Worm (Caenorhabditis elegans) whole organism, L2 larva: ENCODE data around the gene sdz-1.

Source experiments
- Y55F3AM.14 ChIP-seq: fragments of 200-800 bp; sonication (Bioruptor generic); optimal IDR thresholded peaks from 2 replicates; lab custom pipeline; 2018; ENCODE audit warnings: mild to moderate bottlenecking, missing genetic modification characterization, missing compliant biosample characterization
- lin-39 ChIP-seq: fragments of 150-350 bp; optimal IDR thresholded peaks from 2 replicates; lab custom pipeline; 2014; ENCODE audit warnings: missing biosample characterization, missing genetic modification reagents, missing genetic modification characterization
- mdl-1 ChIP-seq, 2 experiments: fragments of 150-350 bp in 1 of 2; sonication (generic microtip) in 1 of 2; optimal IDR thresholded peaks; 2 replicates each; lab custom pipeline; 2017; ENCODE audit warnings: missing biosample characterization in 2 of 2, missing genetic modification characterization in 2 of 2
- nhr-11 ChIP-seq: fragments of 150-350 bp; optimal IDR thresholded peaks from 2 replicates; lab custom pipeline; 2014; ENCODE audit warnings: missing biosample characterization, missing genetic modification characterization
- nhr-25 ChIP-seq: fragments of 150-350 bp; sonication (generic microtip); optimal IDR thresholded peaks from 3 replicates; lab custom pipeline; 2014; ENCODE audit warnings: missing biosample characterization, missing genetic modification characterization
- nhr-6 ChIP-seq: fragments of 150-350 bp; optimal IDR thresholded peaks from 2 replicates; lab custom pipeline; 2014; ENCODE audit warnings: missing biosample characterization, missing genetic modification characterization
- nhr-77 ChIP-seq: fragments of 150-350 bp; optimal IDR thresholded peaks from 2 replicates; lab custom pipeline; 2014; ENCODE audit warnings: missing biosample characterization, missing genetic modification characterization
- snpc-4 ChIP-seq: fragments of 150-350 bp; optimal IDR thresholded peaks from 2 replicates; lab custom pipeline; 2014; ENCODE audit warnings: missing biosample characterization, missing genetic modification characterization
- unc-62 ChIP-seq: fragments of 150-350 bp; optimal IDR thresholded peaks from 2 replicates; lab custom pipeline; 2014; ENCODE audit warnings: missing biosample characterization, missing genetic modification reagents, missing genetic modification characterization

DNA sequence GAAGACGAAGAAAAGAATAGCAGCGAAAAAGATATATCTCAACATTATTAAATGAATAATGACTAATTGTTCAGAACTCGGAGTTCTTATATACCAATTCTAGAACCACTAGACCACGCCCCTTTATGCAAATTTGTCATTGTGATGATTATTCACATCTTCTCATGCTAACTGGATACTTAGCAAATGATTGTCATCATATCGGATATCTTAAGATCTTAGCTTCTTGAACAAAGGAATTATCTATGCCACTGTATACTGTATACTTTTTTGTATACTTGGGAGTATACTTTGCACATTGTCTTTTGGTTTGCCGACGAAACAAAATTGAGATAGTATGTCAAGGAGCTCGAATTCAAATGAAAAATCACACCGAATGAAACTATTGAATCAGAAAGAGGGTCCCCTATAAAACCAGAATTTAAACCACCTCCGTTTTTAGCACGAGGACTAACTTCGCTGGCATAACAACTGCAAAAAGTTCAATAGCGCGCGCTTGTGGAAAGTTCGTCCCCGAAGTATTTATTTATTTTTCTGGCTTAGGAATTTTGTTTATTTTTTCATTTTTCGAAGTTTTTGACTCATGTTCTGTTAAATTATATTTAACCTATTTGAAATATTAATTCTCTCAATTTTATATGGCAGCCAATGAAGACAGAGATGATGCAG, at the start of gene sdz-1, which contains the start of gene vps-33.1:
- TF ChIP-seq unc-62 (GFP tag; lab: Kevin White, UChicago): no peak
- TF ChIP-seq nhr-77 (tag; lab: Kevin White, UChicago): no peak
- no peak for TF ChIP-seq nhr-11
- no peak for TF ChIP-seq nhr-25 (tag; lab: Kevin White, UChicago)
- no peak for TF ChIP-seq lin-39
- no peak for TF ChIP-seq nhr-6 (tag; lab: Kevin White, UChicago)
- TF ChIP-seq snpc-4: no peak
- TF ChIP-seq mdl-1 (tag; optimal IDR thresholded peaks at IDR 0.05; lab: Kevin White, UChicago): no peak
- no peak for TF ChIP-seq Y55F3AM.14 (GFP tag; lab: Kevin White, UChicago)
